Fruit fly (Drosophila melanogaster) whole organism, embryonic: ENCODE results near the gene Tmep.

ENCODE experiments used
- CG14014 ChIP-seq: fragments of 200-800 bp; sonication (Bioruptor generic); IDR thresholded peaks from 2 replicates; pipeline ENCODE4 v1.3.6; 2022; ENCODE audit warnings: missing biosample characterization, missing genetic modification characterization
- CG2116 ChIP-seq: fragments of 200-800 bp; sonication (Bioruptor generic); optimal IDR thresholded peaks from 3 replicates; lab custom pipeline; 2018; ENCODE audit warnings: missing biosample characterization, mild to moderate bottlenecking, missing genetic modification characterization
- CG4730 ChIP-seq: fragments of 200-800 bp; sonication (Bioruptor generic); IDR thresholded peaks from 2 replicates; pipeline ENCODE4 v1.3.6; 2022; ENCODE audit warnings: missing biosample characterization, missing genetic modification characterization
- NK7.1 ChIP-seq: fragments of 200-800 bp; sonication (Bioruptor generic); optimal IDR thresholded peaks from 3 replicates; lab custom pipeline; 2016; ENCODE audit warnings: missing biosample characterization, missing genetic modification characterization
- chm ChIP-seq: fragments of 200-800 bp; sonication (Bioruptor generic); IDR thresholded peaks from 2 replicates; pipeline ENCODE4 v1.3.6; 2022; ENCODE audit warnings: missing biosample characterization, missing genetic modification characterization
- dati ChIP-seq: fragments of 200-800 bp; sonication (Bioruptor generic); IDR thresholded peaks from 2 replicates; pipeline ENCODE4 v1.3.6; 2022; ENCODE audit warnings: missing biosample characterization, missing genetic modification characterization
- grn ChIP-seq: fragments of 200-800 bp; sonication (Bioruptor generic); optimal IDR thresholded peaks from 3 replicates; lab custom pipeline; 2017; ENCODE audit warnings: missing biosample characterization, missing genetic modification characterization
- insv ChIP-seq, 2 experiments: fragments of 200-800 bp; sonication (Bioruptor generic); optimal IDR thresholded peaks; 3 replicates each; lab custom pipeline; 2016 to 2018; ENCODE audit warnings: missing biosample characterization in 2 of 2, missing genetic modification characterization in 2 of 2
- kay ChIP-seq: fragments of 200-800 bp; sonication (Bioruptor generic); optimal IDR thresholded peaks from 2 replicates; lab custom pipeline; 2016; ENCODE audit warnings: missing biosample characterization, missing genetic modification characterization
- pros ChIP-seq: fragments of 200-800 bp; sonication (Bioruptor generic); optimal IDR thresholded peaks from 3 replicates; lab custom pipeline; 2019; ENCODE audit warnings: missing biosample characterization, mild to moderate bottlenecking, missing genetic modification characterization, moderate library complexity

dm6 chr3L:1580821-1581220, 11.8 kb downstream of the Tmep start:
- TF ChIP-seq CG2116 (GFP tag; lab: Kevin White, UChicago) (no peak), insv (GFP tag; optimal IDR thresholded peaks at IDR 0.05; lab: Kevin White, UChicago) (no peak), kay (GFP tag; lab: Kevin White, UChicago) (no peak), chm (GFP tag; lab: Robert Waterston, UW) (no peak), grn (GFP tag; lab: Kevin White, UChicago) (no peak), NK7.1 (GFP tag; lab: Kevin White, UChicago) (no peak), dati (GFP tag; lab: Robert Waterston, UW) (no peak), CG14014 (GFP tag; lab: Robert Waterston, UW) (no peak), CG4730 (no peak), pros (GFP tag; lab: Kevin White, UChicago) (no peak)
